Worm (Caenorhabditis elegans) whole organism, L4 larva: ENCODE data around the gene C27F2.4.

Source experiments
- aly-2 ChIP-seq: sonication (generic microtip); optimal IDR thresholded peaks from 2 replicates; lab custom pipeline; 2018; ENCODE audit warnings: missing biosample characterization, missing genetic modification characterization
- attf-4 ChIP-seq: sonication (generic microtip); optimal IDR thresholded peaks from 3 replicates; lab custom pipeline; 2017; ENCODE audit warnings: missing biosample characterization, missing genetic modification characterization
- egl-27 ChIP-seq: sonication (generic microtip); optimal IDR thresholded peaks from 3 replicates; lab custom pipeline; 2017; ENCODE audit warnings: missing biosample characterization, missing genetic modification reagents, missing genetic modification characterization
- hlh-11 ChIP-seq: fragments of 200-800 bp; sonication (Bioruptor generic); optimal IDR thresholded peaks from 2 replicates; lab custom pipeline; 2018; ENCODE audit warnings: mild to moderate bottlenecking, missing genetic modification characterization, missing compliant biosample characterization
- lim-7 ChIP-seq: fragments of 200-800 bp; sonication (Bioruptor generic); IDR thresholded peaks from 2 replicates; pipeline ENCODE4 v1.3.6; 2022; ENCODE audit warnings: missing genetic modification characterization, missing compliant biosample characterization
- lin-38 ChIP-seq: fragments of 200-800 bp; sonication (Bioruptor generic); IDR thresholded peaks from 2 replicates; pipeline ENCODE4 v1.3.6; 2022; ENCODE audit warnings: missing genetic modification reagents, missing genetic modification characterization, missing compliant biosample characterization
- lir-3 ChIP-seq: sonication (generic microtip); optimal IDR thresholded peaks from 2 replicates; lab custom pipeline; 2016; ENCODE audit warnings: mild to moderate bottlenecking, missing genetic modification characterization, missing compliant biosample characterization
- nhr-76 ChIP-seq: fragments of 150-350 bp; optimal IDR thresholded peaks from 2 replicates; lab custom pipeline; 2014; ENCODE audit warnings: missing biosample characterization, missing genetic modification characterization
- nhr-77 ChIP-seq: fragments of 150-350 bp; optimal IDR thresholded peaks from 2 replicates; lab custom pipeline; 2014; ENCODE audit warnings: missing biosample characterization, missing genetic modification characterization
- pha-4 ChIP-seq, 2 experiments: fragments of 150-350 bp in 1 of 2; fragments of 200-800 bp in 1 of 2; sonication (Bioruptor generic) in 1 of 2; IDR thresholded peaks in 1 of 2; optimal IDR thresholded peaks in 1 of 2; 2 replicates each; pipeline versions ENCODE4 v1.3.6 to Lab custom; 2014 to 2022; ENCODE audit warnings: missing genetic modification characterization in 2 of 2, missing genetic modification reagents in 2 of 2, missing biosample characterization in 1 of 2, missing compliant biosample characterization in 1 of 2
- pqm-1 ChIP-seq: sonication (generic microtip); optimal IDR thresholded peaks from 2 replicates; lab custom pipeline; 2017; ENCODE audit warnings: missing biosample characterization, missing genetic modification characterization

- TF ChIP-seq pha-4 (GFP tag; IDR thresholded peaks at IDR 0.05; lab: Robert Waterston, UW) = no peak
- TF ChIP-seq pha-4 (tag; optimal IDR thresholded peaks at IDR 0.05; lab: Kevin White, UChicago) = no peak
- TF ChIP-seq lin-38 (GFP tag; lab: Robert Waterston, UW) = no peak
- TF ChIP-seq attf-4 = no peak
- no peak for TF ChIP-seq hlh-11 (tag; lab: Kevin White, UChicago)
- no peak for TF ChIP-seq egl-27 (tag; lab: Kevin White, UChicago)
- TF ChIP-seq aly-2 (tag; lab: Kevin White, UChicago) = no peak
- no peak for TF ChIP-seq nhr-76 (tag; lab: Kevin White, UChicago)
- no peak for TF ChIP-seq nhr-77
- no peak for TF ChIP-seq lir-3 (tag; lab: Kevin White, UChicago)
- TF ChIP-seq pqm-1 (tag; lab: Kevin White, UChicago) = no peak
- no peak for TF ChIP-seq lim-7 (GFP tag; lab: Robert Waterston, UW)
Measured at ce11 chrIII:4965271-4965670, 5.2 kb upstream of the C27F2.4 start, which contains the start of gene nca-2.
